Worm (Caenorhabditis elegans) whole organism, L4 larva: ENCODE results near the gene T24E12.10.

ENCODE experiments used
- Y75B8A.6 ChIP-seq: fragments of 200-800 bp; sonication (Bioruptor generic); IDR thresholded peaks from 2 replicates; pipeline ENCODE4 v1.3.6; 2022; ENCODE audit warnings: missing genetic modification reagents, missing genetic modification characterization, missing compliant biosample characterization
- attf-4 ChIP-seq: sonication (generic microtip); optimal IDR thresholded peaks from 3 replicates; lab custom pipeline; 2017; ENCODE audit warnings: missing biosample characterization, missing genetic modification characterization
- ceh-28 ChIP-seq: fragments of 150-350 bp; optimal IDR thresholded peaks from 2 replicates; lab custom pipeline; 2014; ENCODE audit warnings: missing biosample characterization, missing genetic modification reagents, missing genetic modification characterization
- daf-16 ChIP-seq, 3 experiments: sonication (generic microtip); optimal IDR thresholded peaks; 2 replicates each; lab custom pipeline; 2016 to 2017; ENCODE audit warnings: missing genetic modification characterization in 3 of 3, missing genetic modification reagents in 3 of 3, mild to moderate bottlenecking in 2 of 3, missing compliant biosample characterization in 2 of 3, missing biosample characterization in 1 of 3, moderate library complexity in 1 of 3
- daf-19 ChIP-seq: fragments of 200-800 bp; sonication (Bioruptor generic); conservative IDR thresholded peaks from 2 replicates; pipeline ENCODE4 v1.3.6; 2022; ENCODE audit warnings: missing genetic modification characterization, missing compliant biosample characterization
- dmd-6 ChIP-seq: fragments of 200-800 bp; sonication (Bioruptor generic); IDR thresholded peaks from 2 replicates; pipeline ENCODE4 v1.3.6; 2022; ENCODE audit warnings: missing genetic modification reagents, missing genetic modification characterization, missing compliant biosample characterization
- dmd-9 ChIP-seq: fragments of 200-800 bp; sonication (Bioruptor generic); IDR thresholded peaks from 2 replicates; pipeline ENCODE4 v1.3.6; 2022; ENCODE audit warnings: missing genetic modification reagents, missing genetic modification characterization, missing compliant biosample characterization
- hlh-30 ChIP-seq: sonication (generic microtip); optimal IDR thresholded peaks from 2 replicates; lab custom pipeline; 2017; ENCODE audit warnings: antibody characterized with exemption, mild to moderate bottlenecking, missing genetic modification characterization, missing compliant biosample characterization; ENCODE audit not compliant: insufficient read depth
- lin-15B ChIP-seq: fragments of 150-350 bp; sonication (generic microtip); optimal IDR thresholded peaks from 3 replicates; lab custom pipeline; 2014; ENCODE audit warnings: missing biosample characterization, missing genetic modification characterization
- nhr-48 ChIP-seq: sonication (generic microtip); optimal IDR thresholded peaks from 2 replicates; lab custom pipeline; 2016; ENCODE audit warnings: mild to moderate bottlenecking, missing genetic modification characterization, missing compliant biosample characterization
- nhr-6 ChIP-seq: fragments of 150-350 bp; optimal IDR thresholded peaks from 2 replicates; lab custom pipeline; 2014; ENCODE audit warnings: missing biosample characterization, missing genetic modification characterization
- rbr-2 ChIP-seq: sonication (generic microtip); optimal IDR thresholded peaks from 2 replicates; lab custom pipeline; 2016; ENCODE audit warnings: missing genotype, missing genetic modification characterization, missing compliant biosample characterization
- sdz-12 ChIP-seq: fragments of 200-800 bp; sonication (Bioruptor generic); optimal IDR thresholded peaks from 2 replicates; lab custom pipeline; 2018; ENCODE audit warnings: mild to moderate bottlenecking, missing genetic modification characterization, missing compliant biosample characterization
- snpc-4 ChIP-seq: fragments of 150-350 bp; optimal IDR thresholded peaks from 2 replicates; lab custom pipeline; 2014; ENCODE audit warnings: missing biosample characterization, missing genetic modification characterization
- spr-3 ChIP-seq: fragments of 200-800 bp; sonication (Bioruptor generic); optimal IDR thresholded peaks from 2 replicates; lab custom pipeline; 2018; ENCODE audit warnings: mild to moderate bottlenecking, missing genetic modification characterization, missing compliant biosample characterization
- tag-97 ChIP-seq: fragments of 200-800 bp; sonication (Bioruptor generic); IDR thresholded peaks from 2 replicates; pipeline ENCODE4 v1.3.6; 2022; ENCODE audit warnings: missing genetic modification characterization, missing compliant biosample characterization
- zag-1 ChIP-seq: fragments of 150-350 bp; optimal IDR thresholded peaks from 2 replicates; lab custom pipeline; 2014; ENCODE audit warnings: missing biosample characterization, missing genetic modification characterization
- zfp-3 ChIP-seq: fragments of 200-800 bp; sonication (Bioruptor generic); conservative IDR thresholded peaks from 2 replicates; pipeline ENCODE4 v1.3.6; 2022; ENCODE audit warnings: missing genetic modification reagents, missing genetic modification characterization, missing compliant biosample characterization

The T24E12.10 gene

ce11 chrII:3716455-3716854 lies 56.6 kb downstream of the T24E12.10 start, which contains the start of gene srh-99:
Gene srh-99, minus strand, starts transcription at chrII:3716555.
- TF ChIP-seq attf-4, result no peak
- TF ChIP-seq dmd-6 (GFP tag; lab: Robert Waterston, UW), result no peak
- no peak for TF ChIP-seq ceh-28 (tag; lab: Kevin White, UChicago)
- no peak for TF ChIP-seq spr-3 (GFP tag; lab: Kevin White, UChicago)
- TF ChIP-seq zfp-3 (GFP tag; lab: Robert Waterston, UW), result no peak
- TF ChIP-seq zag-1 (tag; lab: Kevin White, UChicago), result no peak
- no peak for TF ChIP-seq sdz-12
- TF ChIP-seq nhr-6 (tag; lab: Kevin White, UChicago), result no peak
- TF ChIP-seq daf-16 (GFP tag; optimal IDR thresholded peaks at IDR 0.05; lab: Kevin White, UChicago), result no peak
- no peak for TF ChIP-seq daf-16 (tag; optimal IDR thresholded peaks at IDR 0.05; lab: Kevin White, UChicago)
- no peak for TF ChIP-seq lin-15B (tag; lab: Kevin White, UChicago)
- TF ChIP-seq nhr-48 (tag; lab: Kevin White, UChicago), result no peak
- no peak for TF ChIP-seq rbr-2 (tag; lab: Kevin White, UChicago)
- no peak for TF ChIP-seq tag-97
- no peak for TF ChIP-seq Y75B8A.6 (GFP tag; lab: Robert Waterston, UW)
- no peak for TF ChIP-seq dmd-9 (GFP tag; lab: Robert Waterston, UW)
- TF ChIP-seq snpc-4 (tag; lab: Kevin White, UChicago), result no peak
- no peak for TF ChIP-seq daf-19 (GFP tag; lab: Robert Waterston, UW)
- TF ChIP-seq hlh-30 (tag; lab: Kevin White, UChicago), result no peak
- TF ChIP-seq, all 104 proteins: peak for 0
